Fruit fly (Drosophila melanogaster): Measurements from ENCODE around the gene Sh3beta.
A peak's percentile ranks its signal among the peaks of the same experiment; 100 is the strongest.

The Sh3beta gene

DNA sequence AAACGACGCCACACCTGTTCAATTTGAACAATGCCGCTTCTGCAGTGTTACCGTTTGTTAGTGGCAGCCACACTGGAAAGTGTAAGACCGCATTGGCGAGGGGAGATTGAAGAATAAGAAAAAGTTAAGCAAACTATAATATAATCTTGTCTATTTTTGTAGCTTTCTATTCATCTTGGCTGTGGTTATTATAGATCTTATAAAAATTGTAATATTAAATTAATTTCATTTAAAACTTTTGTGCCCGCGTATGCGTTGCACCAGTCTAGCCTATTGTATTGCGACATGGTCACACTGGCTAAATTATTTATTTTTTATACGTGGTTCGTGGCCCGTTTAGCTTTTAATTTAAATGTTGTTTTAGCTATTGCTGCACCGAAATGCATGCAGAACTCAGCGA, 45.7 kb downstream of the Sh3beta start, which contains the start of the genes RhoGEF4 and Rint1 (continued):
- no peak for TF ChIP-seq vnd (GFP tag; IDR thresholded peaks at IDR 0.05; ENCODE audit: partially characterized antibody)
- no peak for TF ChIP-seq Hand (GFP tag; optimal IDR thresholded peaks at IDR 0.05)
- peak; percentile 86 for TF ChIP-seq CG12391 (tag; optimal IDR thresholded peaks at IDR 0.05)
- TF ChIP-seq CG18619 (GFP tag; optimal IDR thresholded peaks at IDR 0.05), result peak; percentile 62
- no peak for TF ChIP-seq CG7963 (GFP tag; IDR thresholded peaks at IDR 0.05; ENCODE audit: partially characterized antibody)
- no peak for TF ChIP-seq CG17912 (GFP tag; optimal IDR thresholded peaks at IDR 0.05)
- TF ChIP-seq Aef1 (GFP tag; IDR thresholded peaks at IDR 0.05), result peak; percentile 82
- TF ChIP-seq tgo (GFP tag; IDR thresholded peaks at IDR 0.05), result peak; percentile 77
- TF ChIP-seq sens (GFP tag), result peak; percentile 87
- TF ChIP-seq Xbp1 (GFP tag; optimal IDR thresholded peaks at IDR 0.05), result peak; percentile 91
- no peak for TF ChIP-seq CG8765 (GFP tag; IDR thresholded peaks at IDR 0.05)
- TF ChIP-seq CG7357 (GFP tag; IDR thresholded peaks at IDR 0.05), result peak; percentile 50; the same call in 1 of the 3 replicates
- TF ChIP-seq bcd (GFP tag; optimal IDR thresholded peaks at IDR 0.05), result peak; percentile 54
- peak; percentile 81 for TF ChIP-seq CG2712 (tag; optimal IDR thresholded peaks at IDR 0.05)
- TF ChIP-seq Deaf1 (tag; optimal IDR thresholded peaks at IDR 0.05), result no peak
- TF ChIP-seq CG14667 (GFP tag; IDR thresholded peaks at IDR 0.05), result peak; percentile 56
- peak; percentile 58; the same call in 1 of the 2 replicates for TF ChIP-seq CG7372 (GFP tag; IDR thresholded peaks at IDR 0.05)
- TF ChIP-seq Hr51 (GFP tag; optimal IDR thresholded peaks at IDR 0.05), result peak in 1 of 2 experiments; percentile 75
- TF ChIP-seq mirr (GFP tag; optimal IDR thresholded peaks at IDR 0.05), result no peak
- no peak for TF ChIP-seq D19B (GFP tag; optimal IDR thresholded peaks at IDR 0.05)
- TF ChIP-seq shn (GFP tag; optimal IDR thresholded peaks at IDR 0.05), result peak; percentile 22
- peak; percentile 70; the same call in 2 of the 3 replicates for TF ChIP-seq ci (GFP tag; IDR thresholded peaks at IDR 0.05)
- TF ChIP-seq CG18599 (GFP tag; optimal IDR thresholded peaks at IDR 0.05), result peak; percentile 67
- no peak for TF ChIP-seq toy (GFP tag; IDR thresholded peaks at IDR 0.05)
- TF ChIP-seq Atf6 (GFP tag; IDR thresholded peaks at IDR 0.05), result 0 out of 2 replicates have a peak, but pooled peaks have one; percentile 62
- peak; percentile 52 for TF ChIP-seq CG15514 (GFP tag; optimal IDR thresholded peaks at IDR 0.05)
- peak; percentile 34 for TF ChIP-seq caup (GFP tag; optimal IDR thresholded peaks at IDR 0.05; ENCODE audit: severe bottlenecking)
- TF ChIP-seq lov (optimal IDR thresholded peaks at IDR 0.05), result no peak
- TF ChIP-seq lov (GFP tag; IDR thresholded peaks at IDR 0.05), result peak; percentile 39; the same call in 1 of the 3 replicates
- peak; percentile 77 for TF ChIP-seq Abd-B (GFP tag; optimal IDR thresholded peaks at IDR 0.05)
- TF ChIP-seq Hsf (GFP tag; optimal IDR thresholded peaks at IDR 0.05), result peak; percentile 63
- no peak for TF ChIP-seq pita (GFP tag; optimal IDR thresholded peaks at IDR 0.05)
- peak; percentile 72; the same call in 1 of the 2 replicates for TF ChIP-seq ham (GFP tag; IDR thresholded peaks at IDR 0.05)
- no peak for TF ChIP-seq CG1233 (GFP tag; optimal IDR thresholded peaks at IDR 0.05)
- TF ChIP-seq CG2875 (GFP tag; optimal IDR thresholded peaks at IDR 0.05), result no peak
- peak; percentile 39 for TF ChIP-seq tap (tag; optimal IDR thresholded peaks at IDR 0.05)
- TF ChIP-seq CG34422 (GFP tag; IDR thresholded peaks at IDR 0.05), result peak; percentile 76; the same call in 2 of the 3 replicates
- TF ChIP-seq bab2 (GFP tag; optimal IDR thresholded peaks at IDR 0.05), result peak; percentile 56
- TF ChIP-seq fru (optimal IDR thresholded peaks at IDR 0.05), result no peak
- TF ChIP-seq CG31388 (GFP tag; optimal IDR thresholded peaks at IDR 0.05), result peak; percentile 28
- TF ChIP-seq CG5953 (GFP tag; IDR thresholded peaks at IDR 0.05), result 0 out of 2 replicates have a peak, but pooled peaks have one; percentile 7
- no peak for TF ChIP-seq Drgx (GFP tag; IDR thresholded peaks at IDR 0.05)
- peak; percentile 64 for TF ChIP-seq peb (GFP tag; IDR thresholded peaks at IDR 0.05)
- TF ChIP-seq CG1832 (GFP tag; optimal IDR thresholded peaks at IDR 0.05), result no peak
- TF ChIP-seq al (GFP tag; IDR thresholded peaks at IDR 0.05), result peak; percentile 71
- no peak for TF ChIP-seq ems (GFP tag; optimal IDR thresholded peaks at IDR 0.05)
- no peak for TF ChIP-seq pfk (GFP tag; optimal IDR thresholded peaks at IDR 0.05)
- peak; percentile 61; the same call in 1 of the 2 replicates for TF ChIP-seq Taf1 (GFP tag; IDR thresholded peaks at IDR 0.05)
- peak in 1 of 3 experiments; percentile 70 for TF ChIP-seq lola (GFP tag; optimal IDR thresholded peaks at IDR 0.05)
- no peak for TF ChIP-seq CG2129 (GFP tag; IDR thresholded peaks at IDR 0.05; ENCODE audit: partially characterized antibody)
- peak; percentile 60; the same call in 1 of the 2 replicates for TF ChIP-seq ttk (GFP tag; IDR thresholded peaks at IDR 0.05)
